Fruit fly (Drosophila melanogaster): Measurements from ENCODE around the gene mtg.
A peak's percentile ranks its signal among the peaks of the same experiment; 100 is the strongest.

mtg gene

DNA sequence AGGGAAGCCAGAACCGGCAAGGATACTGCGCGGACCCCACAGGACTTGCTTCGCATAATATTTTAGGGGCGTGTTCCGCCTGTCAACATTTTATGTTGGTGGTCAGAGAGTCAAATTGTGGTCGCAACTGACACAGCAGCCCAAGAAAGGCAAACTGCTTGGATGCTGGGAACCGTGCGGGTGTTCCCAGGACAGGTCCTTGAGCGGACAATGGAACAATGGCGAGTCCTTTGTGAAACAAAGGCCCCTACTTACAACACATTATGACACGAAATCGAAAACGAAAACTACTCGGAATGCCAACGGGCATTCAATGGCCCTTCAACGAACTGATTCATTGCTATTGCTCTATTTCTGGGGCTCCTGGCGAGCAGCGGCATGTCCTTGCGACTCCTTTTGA is 33.9 kb downstream of the mtg start (continued):
- TF ChIP-seq gt (GFP tag; IDR thresholded peaks at IDR 0.05) (no peak), so (GFP tag; IDR thresholded peaks at IDR 0.05) (no peak), twi (tag; optimal IDR thresholded peaks at IDR 0.05) (peak; percentile 18), Max (GFP tag; optimal IDR thresholded peaks at IDR 0.05) (no peak), zen (tag; optimal IDR thresholded peaks at IDR 0.05) (peak; percentile 39), CG1832 (GFP tag; optimal IDR thresholded peaks at IDR 0.05) (no peak), danr (GFP tag; IDR thresholded peaks at IDR 0.05) (no peak), ftz-f1 (GFP tag; optimal IDR thresholded peaks at IDR 0.05) (no peak), Neu2 (GFP tag; optimal IDR thresholded peaks at IDR 0.05; ENCODE audit: borderline replicate concordance) (no peak), CG4282 (GFP tag; optimal IDR thresholded peaks at IDR 0.05) (no peak)

DNA sequence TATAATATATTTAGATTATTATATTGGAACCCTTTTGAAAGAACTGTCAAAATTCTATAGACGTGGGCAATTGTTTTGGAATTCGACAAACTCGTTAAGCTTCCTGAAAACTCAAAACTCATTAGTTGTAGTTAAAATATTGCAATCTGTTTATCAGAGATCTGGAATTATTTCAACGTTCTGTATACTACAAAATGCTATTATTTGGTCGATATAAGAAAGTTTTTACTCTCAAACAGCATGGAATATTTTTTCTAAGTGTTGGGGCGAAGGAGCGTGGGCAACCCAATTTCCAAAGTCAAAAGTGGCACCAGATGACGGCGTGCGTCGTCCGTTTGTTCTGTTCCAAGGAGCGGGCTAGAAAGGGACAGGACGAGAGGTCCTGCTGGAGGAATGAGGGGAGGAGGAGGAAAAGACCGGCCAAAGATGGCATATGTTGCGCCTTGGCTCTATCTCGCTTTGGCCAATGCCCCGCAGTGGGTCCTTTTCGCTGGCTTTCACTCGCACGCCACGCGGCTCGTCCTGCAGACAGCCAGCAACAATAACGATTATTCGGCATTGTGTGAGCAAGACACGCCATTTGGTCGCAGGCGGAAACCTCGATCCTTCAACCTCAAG is 35.5 kb downstream of the mtg start:
- TF ChIP-seq tx (GFP tag; optimal IDR thresholded peaks at IDR 0.05), result no peak
- peak; percentile 36 for TF ChIP-seq CG10267 (tag; optimal IDR thresholded peaks at IDR 0.05)
- peak; percentile 9 for TF ChIP-seq CG8924 (tag; optimal IDR thresholded peaks at IDR 0.05)
- peak; percentile 42 for TF ChIP-seq CG10979 (tag; optimal IDR thresholded peaks at IDR 0.05)
- 0 out of 3 replicates have a peak, but pooled peaks have one; percentile 14 for TF ChIP-seq Optix (GFP tag; IDR thresholded peaks at IDR 0.05)
- peak; percentile 66 for TF ChIP-seq zf30C (GFP tag; optimal IDR thresholded peaks at IDR 0.05)
- peak; percentile 28 for TF ChIP-seq CG14710 (tag; optimal IDR thresholded peaks at IDR 0.05)
- no peak for TF ChIP-seq eyg (GFP tag; optimal IDR thresholded peaks at IDR 0.05)
- no peak for TF ChIP-seq Myb (GFP tag; optimal IDR thresholded peaks at IDR 0.05)
- peak; percentile 42; the same call in 1 of the 2 replicates for TF ChIP-seq ato (GFP tag; IDR thresholded peaks at IDR 0.05; ENCODE audit: partially characterized antibody)
- peak; percentile 29 for TF ChIP-seq dmrt11E (tag; optimal IDR thresholded peaks at IDR 0.05)
- TF ChIP-seq grau (tag; optimal IDR thresholded peaks at IDR 0.05), result no peak
- peak; percentile 41 for TF ChIP-seq CG1832 (GFP tag; optimal IDR thresholded peaks at IDR 0.05)
- peak; percentile 76 for TF ChIP-seq CG15696 (tag; optimal IDR thresholded peaks at IDR 0.05)
- peak in 1 of 3 experiments; percentile 11 for TF ChIP-seq lola (GFP tag; optimal IDR thresholded peaks at IDR 0.05)
- peak; percentile 12 for TF ChIP-seq CG17829 (tag; optimal IDR thresholded peaks at IDR 0.05)
- TF ChIP-seq CG9727 (GFP tag; optimal IDR thresholded peaks at IDR 0.05), result peak; percentile 54
- TF ChIP-seq twi (tag; optimal IDR thresholded peaks at IDR 0.05), result peak; percentile 83
- TF ChIP-seq trem (tag; optimal IDR thresholded peaks at IDR 0.05), result peak; percentile 9
- TF ChIP-seq gro (GFP tag; optimal IDR thresholded peaks at IDR 0.05), result no peak
- peak; percentile 71 for TF ChIP-seq D (optimal IDR thresholded peaks at IDR 0.05)
- TF ChIP-seq D (GFP tag; optimal IDR thresholded peaks at IDR 0.05), result no peak
- no peak for TF ChIP-seq CG13123 (GFP tag; optimal IDR thresholded peaks at IDR 0.05)
- TF ChIP-seq CG34376 (GFP tag; optimal IDR thresholded peaks at IDR 0.05), result no peak
- no peak for TF ChIP-seq Ets65A (GFP tag)

DNA sequence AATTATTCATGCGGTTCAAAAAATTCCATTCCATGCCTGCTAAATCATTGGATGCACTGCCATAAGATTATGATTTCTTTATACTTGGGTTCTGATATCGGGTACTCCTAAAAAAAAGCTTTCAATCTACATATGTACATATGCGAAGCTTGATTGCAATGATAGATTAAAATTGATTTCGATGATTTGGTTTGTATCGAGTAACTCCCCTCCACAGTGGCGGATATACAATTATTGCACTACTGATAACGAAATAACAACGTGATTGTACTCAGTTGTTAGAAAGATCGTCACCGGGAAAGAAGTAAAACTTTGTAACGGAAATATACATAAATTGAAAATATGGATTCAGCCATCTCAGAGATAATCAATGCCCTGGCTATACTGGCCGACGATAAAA is 37.4 kb downstream of the mtg start, which contains the start of gene Nazo:
Nazo (plus strand) TSS at position 180 of the 400 bp plus-strand sequence.
- TF ChIP-seq odd (GFP tag; optimal IDR thresholded peaks at IDR 0.05) (no peak), CG43689 (GFP tag; IDR thresholded peaks at IDR 0.05) (no peak), CG7987 (GFP tag; optimal IDR thresholded peaks at IDR 0.05) (no peak), Dref (GFP tag; IDR thresholded peaks at IDR 0.05) (peak; percentile 18; the same call in 1 of the 2 replicates), eyg (GFP tag; optimal IDR thresholded peaks at IDR 0.05) (no peak), C15 (GFP tag; IDR thresholded peaks at IDR 0.05) (no peak), Atf3 (GFP tag; optimal IDR thresholded peaks at IDR 0.05) (no peak), CG1832 (GFP tag; optimal IDR thresholded peaks at IDR 0.05) (no peak), E2f2 (GFP tag; IDR thresholded peaks at IDR 0.05) (no peak)

Data from whole organism, embryonic.